Worm (Caenorhabditis elegans) whole organism, young adult: Measurements from ENCODE around the gene T19D12.9.

Experiments
- Y79H2A.3 ChIP-seq: fragments of 200-800 bp; sonication (Bioruptor generic); conservative IDR thresholded peaks from 2 replicates; pipeline ENCODE4 v1.3.6; 2022; ENCODE audit warnings: missing genetic modification reagents, missing genetic modification characterization, missing compliant biosample characterization
- aptf-3 ChIP-seq: fragments of 200-800 bp; sonication (Bioruptor generic); IDR thresholded peaks from 2 replicates; pipeline ENCODE4 v1.3.6; 2022; ENCODE audit warnings: missing genetic modification characterization, missing compliant biosample characterization
- somi-1 ChIP-seq: fragments of 200-800 bp; sonication (Bioruptor generic); optimal IDR thresholded peaks from 2 replicates; lab custom pipeline; 2018; ENCODE audit warnings: mild to moderate bottlenecking, missing genetic modification characterization, missing compliant biosample characterization
- unc-62 ChIP-seq: fragments of 150-350 bp; optimal IDR thresholded peaks from 2 replicates; lab custom pipeline; 2014; ENCODE audit warnings: missing biosample characterization, missing genetic modification reagents, missing genetic modification characterization

- TF ChIP-seq Y79H2A.3 (GFP tag; lab: Robert Waterston, UW) (no peak), somi-1 (GFP tag; lab: Kevin White, UChicago) (no peak), aptf-3 (GFP tag; lab: Robert Waterston, UW) (no peak), unc-62 (GFP tag; lab: Kevin White, UChicago) (no peak)
Observed at ce11 chrII:6621886-6622285, 32.3 kb downstream of the T19D12.9 start, which contains the start of gene F54H5.3.
